Worm (Caenorhabditis elegans) whole organism, L2 larva: ENCODE data around the gene rps-4.

Experiments used
- alr-1 ChIP-seq: fragments of 150-350 bp; optimal IDR thresholded peaks from 2 replicates; lab custom pipeline; 2014; ENCODE audit warnings: missing biosample characterization, missing genetic modification characterization
- dmd-4 ChIP-seq: sonication (generic microtip); optimal IDR thresholded peaks from 2 replicates; lab custom pipeline; 2017; ENCODE audit warnings: missing biosample characterization, missing genetic modification characterization
- gmeb-1 ChIP-seq: fragments of 150-350 bp; optimal IDR thresholded peaks from 2 replicates; lab custom pipeline; 2014; ENCODE audit warnings: missing biosample characterization, missing genetic modification characterization
- lin-11 ChIP-seq: fragments of 150-350 bp; sonication (generic microtip); optimal IDR thresholded peaks from 2 replicates; lab custom pipeline; 2014; ENCODE audit warnings: missing biosample characterization, missing genetic modification characterization, inconsistent platforms, mixed read lengths
- nhr-11 ChIP-seq: fragments of 150-350 bp; optimal IDR thresholded peaks from 2 replicates; lab custom pipeline; 2014; ENCODE audit warnings: missing biosample characterization, missing genetic modification characterization
- nhr-129 ChIP-seq: fragments of 150-350 bp; optimal IDR thresholded peaks from 2 replicates; lab custom pipeline; 2014; ENCODE audit warnings: missing biosample characterization, missing genetic modification characterization
- nhr-6 ChIP-seq: fragments of 150-350 bp; optimal IDR thresholded peaks from 2 replicates; lab custom pipeline; 2014; ENCODE audit warnings: missing biosample characterization, missing genetic modification characterization
- zag-1 ChIP-seq: fragments of 150-350 bp; optimal IDR thresholded peaks from 2 replicates; lab custom pipeline; 2014; ENCODE audit warnings: missing biosample characterization, missing genetic modification characterization
- ztf-1 ChIP-seq: fragments of 200-800 bp; sonication (Bioruptor generic); conservative IDR thresholded peaks from 2 replicates; pipeline ENCODE4 v1.3.6; 2022; ENCODE audit warnings: missing genetic modification characterization, missing compliant biosample characterization
- ztf-4 ChIP-seq: fragments of 150-350 bp; optimal IDR thresholded peaks from 2 replicates; lab custom pipeline; 2014; ENCODE audit warnings: missing biosample characterization, missing genetic modification characterization

rps-4 gene

DNA sequence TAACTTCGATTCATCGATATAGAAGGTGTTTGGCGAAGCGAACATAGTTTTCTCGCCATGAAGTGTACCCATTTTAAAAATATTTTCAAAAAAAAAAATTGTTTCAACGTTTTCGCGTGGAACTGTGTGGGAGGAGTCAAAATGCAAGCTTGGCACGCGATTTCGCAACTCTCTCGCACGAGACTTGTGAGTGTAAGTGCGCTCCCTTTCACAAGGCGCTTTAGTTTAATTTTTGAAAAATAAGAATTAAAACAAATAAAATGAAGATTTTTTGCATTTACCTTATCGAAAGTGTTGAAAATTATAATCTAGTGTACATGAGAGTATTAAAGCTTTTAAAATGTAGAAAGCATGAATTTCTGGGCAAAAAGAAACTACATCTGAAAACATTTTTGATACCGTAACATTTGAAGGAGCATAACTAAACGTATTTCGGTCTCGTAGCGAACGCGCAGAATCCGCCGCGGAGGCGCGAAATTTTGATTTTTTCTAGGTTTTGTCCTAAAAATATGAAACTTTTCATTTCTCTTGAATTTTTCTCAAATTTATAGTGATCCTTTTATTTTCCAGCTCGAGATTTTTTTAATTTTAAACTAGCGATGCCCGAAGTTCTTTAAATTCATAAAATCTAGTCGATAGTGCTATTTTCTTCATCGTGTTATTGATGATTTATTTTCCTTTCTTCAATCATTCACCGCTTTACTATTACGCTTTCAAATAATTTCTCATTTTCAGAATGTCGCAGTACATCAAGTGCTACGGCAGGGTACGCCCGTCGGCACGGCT lies 44.8 kb downstream of the rps-4 start, which contains the start of the genes cogc-2 and klp-18 (continued):
- TF ChIP-seq lin-11 (tag; lab: Kevin White, UChicago), result peak; percentile 90
- no peak for TF ChIP-seq ztf-4 (tag; lab: Kevin White, UChicago)
- no peak for TF ChIP-seq alr-1 (tag; lab: Kevin White, UChicago)
- TF ChIP-seq nhr-6 (tag; lab: Kevin White, UChicago), result peak; percentile 29
- peak; percentile 85 for TF ChIP-seq nhr-129 (tag; lab: Kevin White, UChicago)
- peak; percentile 23 for TF ChIP-seq zag-1
- TF ChIP-seq ztf-1, result no peak
- TF ChIP-seq gmeb-1, result peak; percentile 96

DNA sequence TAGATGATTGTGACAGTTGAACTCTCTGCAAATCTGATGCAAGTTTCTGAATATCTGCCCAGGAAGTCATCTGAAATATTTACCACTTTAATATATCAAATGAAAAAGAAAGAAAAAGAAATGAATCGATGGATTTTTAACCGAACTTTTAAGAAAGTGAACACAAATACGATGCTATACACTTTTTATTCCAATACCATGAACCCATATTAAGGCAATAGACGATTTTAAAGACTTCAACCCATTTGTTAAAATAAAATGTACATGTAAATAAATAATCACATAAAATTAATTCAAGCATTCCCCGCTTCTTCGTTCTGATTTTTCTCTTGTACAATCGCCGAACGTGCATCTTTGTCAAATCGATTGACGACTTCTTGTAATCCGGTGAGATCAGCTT lies 47.7 kb downstream of the rps-4 start, which contains the start of gene ufl-1:
ufl-1 (minus strand) TSS at position 70 of the 400 bp plus-strand sequence.
- TF ChIP-seq ztf-4 (tag; lab: Kevin White, UChicago) (no peak), nhr-11 (no peak), dmd-4 (tag; lab: Kevin White, UChicago) (no peak)

DNA sequence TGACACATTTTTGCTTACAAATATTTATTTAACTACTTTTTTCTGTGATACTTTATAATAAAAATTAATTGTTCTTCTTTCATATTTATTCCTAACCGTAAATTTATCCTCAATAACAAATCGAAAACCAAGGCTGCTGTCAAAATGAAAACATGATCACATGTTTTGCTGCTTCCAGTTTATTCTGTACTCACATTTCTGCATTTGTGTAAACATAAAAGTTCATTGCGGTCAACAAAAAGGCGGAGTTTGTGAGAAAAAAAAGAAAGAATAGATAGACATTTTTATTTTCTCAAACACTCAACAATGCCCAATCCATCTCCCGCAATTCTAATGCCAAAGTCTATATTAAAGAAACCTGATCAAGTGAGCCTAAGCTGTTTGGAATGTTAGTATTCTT lies 48.7 kb downstream of the rps-4 start, which contains the start of gene C06G3.3:
C06G3.3 (plus strand) TSS at position 301 of the 400 bp plus-strand sequence.
- TF ChIP-seq nhr-129 (tag; lab: Kevin White, UChicago), result peak; percentile 3
- no peak for TF ChIP-seq nhr-11
